Worm (Caenorhabditis elegans) whole organism, L2 larva: ENCODE results near the gene R02D5.3.

Experiments
- R02D3.7 ChIP-seq: fragments of 150-350 bp; optimal IDR thresholded peaks from 2 replicates; lab custom pipeline; 2014; ENCODE audit warnings: missing biosample characterization, missing genetic modification characterization
- egl-27 ChIP-seq: sonication (generic microtip); optimal IDR thresholded peaks from 3 replicates; lab custom pipeline; 2017; ENCODE audit warnings: missing biosample characterization, missing genetic modification reagents, missing genetic modification characterization
- fos-1 ChIP-seq: fragments of 150-350 bp; optimal IDR thresholded peaks from 2 replicates; lab custom pipeline; 2014; ENCODE audit warnings: missing biosample characterization, missing genetic modification characterization
- nhr-11 ChIP-seq: fragments of 150-350 bp; optimal IDR thresholded peaks from 2 replicates; lab custom pipeline; 2014; ENCODE audit warnings: missing biosample characterization, missing genetic modification characterization
- nhr-12 ChIP-seq: fragments of 150-350 bp; optimal IDR thresholded peaks from 2 replicates; lab custom pipeline; 2014; ENCODE audit warnings: missing biosample characterization, missing genetic modification characterization
- nhr-6 ChIP-seq: fragments of 150-350 bp; optimal IDR thresholded peaks from 2 replicates; lab custom pipeline; 2014; ENCODE audit warnings: missing biosample characterization, missing genetic modification characterization
- unc-55 ChIP-seq: fragments of 150-350 bp; sonication (generic microtip); optimal IDR thresholded peaks from 3 replicates; lab custom pipeline; 2014; ENCODE audit warnings: missing biosample characterization, missing genetic modification reagents, missing genetic modification characterization
- unc-62 ChIP-seq: fragments of 150-350 bp; optimal IDR thresholded peaks from 2 replicates; lab custom pipeline; 2014; ENCODE audit warnings: missing biosample characterization, missing genetic modification reagents, missing genetic modification characterization
- ztf-11 ChIP-seq: sonication (generic microtip); optimal IDR thresholded peaks from 2 replicates; lab custom pipeline; 2017; ENCODE audit warnings: missing biosample characterization, missing genetic modification characterization

DNA sequence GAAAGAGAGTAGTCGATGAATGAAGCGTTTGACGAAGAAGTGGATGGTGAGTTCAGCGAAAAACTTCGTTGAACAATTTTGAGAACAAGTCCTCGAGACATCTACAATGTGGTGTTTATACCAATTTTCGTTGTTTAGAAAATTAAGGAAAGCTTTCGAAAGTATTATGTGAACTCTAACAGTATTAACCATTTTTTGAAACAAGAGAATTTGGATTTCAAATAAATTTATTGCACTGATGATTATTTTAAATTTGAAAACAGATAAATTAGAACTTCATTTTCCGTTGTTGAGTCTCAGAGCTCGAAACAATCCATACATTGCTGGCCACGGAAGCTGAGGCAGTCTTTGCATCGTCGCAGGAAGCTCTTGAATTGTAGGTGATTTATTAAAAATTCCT lies 39.6 kb downstream of the R02D5.3 start, which contains the start of gene C53A5.16:
- TF ChIP-seq fos-1 (no peak), nhr-6 (no peak), R02D3.7 (no peak), unc-62 (GFP tag; lab: Kevin White, UChicago) (no peak), unc-55 (GFP tag; lab: Kevin White, UChicago) (no peak), egl-27 (tag; lab: Kevin White, UChicago) (no peak), nhr-11 (no peak), ztf-11 (tag; lab: Kevin White, UChicago) (no peak), nhr-12 (tag; lab: Kevin White, UChicago) (no peak)
